Fruit fly (Drosophila melanogaster) whole organism, embryonic: Measurements from ENCODE around the gene TRAM.

Experiments used
- ATbp ChIP-seq: fragments of 200-800 bp; sonication (Bioruptor generic); optimal IDR thresholded peaks from 2 replicates; lab custom pipeline; 2017; ENCODE audit warnings: missing biosample characterization, mild to moderate bottlenecking, missing genetic modification characterization, missing genetic modification reagents
- BEAF-32 ChIP-seq: fragments of 200-800 bp; sonication (Bioruptor generic); optimal IDR thresholded peaks from 3 replicates; lab custom pipeline; 2017; ENCODE audit warnings: missing biosample characterization, missing genetic modification characterization, mild to moderate bottlenecking, moderate library complexity, missing genetic modification reagents
- Bdp1 ChIP-seq: fragments of 200-800 bp; sonication (Bioruptor generic); optimal IDR thresholded peaks from 3 replicates; lab custom pipeline; 2016; ENCODE audit warnings: missing biosample characterization, missing genetic modification characterization
- Bgb ChIP-seq: fragments of 200-800 bp; sonication (Bioruptor generic); IDR thresholded peaks from 2 replicates; pipeline ENCODE4 v1.3.6; 2022; ENCODE audit warnings: missing biosample characterization, missing genetic modification characterization; ENCODE audit not compliant: partially characterized antibody
- CG11696 ChIP-seq: fragments of 200-800 bp; sonication (Bioruptor generic); IDR thresholded peaks from 2 replicates; pipeline ENCODE4 v1.3.6; 2022; ENCODE audit warnings: missing biosample characterization, missing genetic modification characterization
- CG12391 ChIP-seq: fragments of 200-800 bp; sonication (Bioruptor generic); optimal IDR thresholded peaks from 3 replicates; lab custom pipeline; 2018; ENCODE audit warnings: missing biosample characterization, mild to moderate bottlenecking, missing genetic modification characterization, moderate library complexity
- CG12769 ChIP-seq: fragments of 200-800 bp; sonication (Bioruptor generic); optimal IDR thresholded peaks from 2 replicates; lab custom pipeline; 2019; ENCODE audit warnings: missing biosample characterization, mild to moderate bottlenecking, missing genetic modification characterization, moderate library complexity
- CG13424 ChIP-seq: fragments of 200-800 bp; sonication (Bioruptor generic); optimal IDR thresholded peaks from 2 replicates; lab custom pipeline; 2019; ENCODE audit warnings: missing biosample characterization, mild to moderate bottlenecking, missing genetic modification characterization, moderate library complexity
- CG14965 ChIP-seq: fragments of 200-800 bp; sonication (Bioruptor generic); optimal IDR thresholded peaks from 2 replicates; lab custom pipeline; 2016; ENCODE audit warnings: missing biosample characterization, missing genetic modification characterization, borderline replicate concordance
- CG1603 ChIP-seq: fragments of 200-800 bp; sonication (Bioruptor generic); optimal IDR thresholded peaks from 2 replicates; lab custom pipeline; 2019; ENCODE audit warnings: missing biosample characterization, mild to moderate bottlenecking, missing genetic modification characterization, moderate library complexity
- CG17829 ChIP-seq: fragments of 200-800 bp; optimal IDR thresholded peaks from 2 replicates; lab custom pipeline; 2019; ENCODE audit warnings: missing biosample characterization, mild to moderate bottlenecking, missing genetic modification characterization, moderate library complexity
- CG2116 ChIP-seq: fragments of 200-800 bp; sonication (Bioruptor generic); optimal IDR thresholded peaks from 3 replicates; lab custom pipeline; 2018; ENCODE audit warnings: missing biosample characterization, mild to moderate bottlenecking, missing genetic modification characterization
- CG2120 ChIP-seq: fragments of 200-800 bp; sonication (Bioruptor generic); optimal IDR thresholded peaks from 3 replicates; lab custom pipeline; 2016; ENCODE audit warnings: missing biosample characterization, missing genetic modification characterization
- CG3281 ChIP-seq: fragments of 200-800 bp; sonication (Bioruptor generic); optimal IDR thresholded peaks from 3 replicates; lab custom pipeline; 2017; ENCODE audit warnings: missing biosample characterization, mild to moderate bottlenecking, missing genetic modification characterization
- CG7963 ChIP-seq: fragments of 200-800 bp; sonication (Bioruptor generic); IDR thresholded peaks from 3 replicates; pipeline ENCODE4 v1.3.6; 2022; ENCODE audit warnings: missing biosample characterization, missing genetic modification characterization; ENCODE audit not compliant: partially characterized antibody
- CG9932 ChIP-seq: fragments of 200-800 bp; sonication (Bioruptor generic); IDR thresholded peaks from 2 replicates; pipeline ENCODE4 v1.3.6; 2022; ENCODE audit warnings: missing biosample characterization, missing genetic modification characterization
- CHES-1-like ChIP-seq: fragments of 200-800 bp; sonication (Bioruptor generic); optimal IDR thresholded peaks from 2 replicates; lab custom pipeline; 2016; ENCODE audit warnings: missing biosample characterization, missing genetic modification characterization
- Camta ChIP-seq: fragments of 200-800 bp; sonication (Bioruptor generic); optimal IDR thresholded peaks from 2 replicates; lab custom pipeline; 2016; ENCODE audit warnings: missing biosample characterization, missing genetic modification characterization
- D19B ChIP-seq: fragments of 200-800 bp; sonication (Bioruptor generic); optimal IDR thresholded peaks from 2 replicates; lab custom pipeline; 2017; ENCODE audit warnings: missing biosample characterization, mild to moderate bottlenecking, missing genetic modification characterization
- Doc2 ChIP-seq: fragments of 200-800 bp; sonication (Bioruptor generic); IDR thresholded peaks from 2 replicates; pipeline ENCODE4 v1.3.6; 2022; ENCODE audit warnings: missing biosample characterization, missing genetic modification characterization
- Fer2 ChIP-seq: fragments of 200-800 bp; sonication (Bioruptor generic); optimal IDR thresholded peaks from 2 replicates; lab custom pipeline; 2018; ENCODE audit warnings: missing biosample characterization, mild to moderate bottlenecking, missing genetic modification characterization, moderate library complexity
- Hmr ChIP-seq: fragments of 200-800 bp; sonication (Bioruptor generic); optimal IDR thresholded peaks from 3 replicates; lab custom pipeline; 2017; ENCODE audit warnings: mild to moderate bottlenecking, missing biosample characterization, missing genetic modification reagents, missing genetic modification characterization
- Mrtf ChIP-seq: fragments of 200-800 bp; sonication (Bioruptor generic); IDR thresholded peaks from 3 replicates; pipeline ENCODE4 v1.3.6; 2022; ENCODE audit warnings: missing biosample characterization, missing genetic modification characterization
- Scr ChIP-seq: fragments of 200-800 bp; sonication (Bioruptor generic); IDR thresholded peaks from 2 replicates; pipeline ENCODE4 v1.3.6; 2022; ENCODE audit warnings: missing biosample characterization, missing genetic modification characterization; ENCODE audit not compliant: partially characterized antibody
- Sox100B ChIP-seq: fragments of 200-800 bp; sonication (Bioruptor generic); optimal IDR thresholded peaks from 3 replicates; lab custom pipeline; 2018; ENCODE audit warnings: missing biosample characterization, mild to moderate bottlenecking, missing genetic modification characterization
- Xrp1 ChIP-seq: fragments of 200-800 bp; sonication (Bioruptor generic); IDR thresholded peaks from 2 replicates; pipeline ENCODE4 v1.3.6; 2022; ENCODE audit warnings: missing biosample characterization, missing genetic modification characterization
- ab ChIP-seq: fragments of 200-800 bp; sonication (Bioruptor generic); optimal IDR thresholded peaks from 2 replicates; lab custom pipeline; 2016; ENCODE audit warnings: missing biosample characterization, missing genetic modification characterization
- bab2 ChIP-seq: fragments of 200-800 bp; sonication (Bioruptor generic); optimal IDR thresholded peaks from 2 replicates; lab custom pipeline; 2016; ENCODE audit warnings: missing biosample characterization, missing genetic modification characterization
- bsh ChIP-seq, 2 experiments: fragments of 200-800 bp; sonication (Bioruptor generic); optimal IDR thresholded peaks; 2 replicates each; lab custom pipeline; 2017 to 2018; ENCODE audit warnings: mild to moderate bottlenecking in 2 of 2, missing biosample characterization in 2 of 2, missing genetic modification characterization in 2 of 2, moderate library complexity in 1 of 2
- caup ChIP-seq: fragments of 200-800 bp; sonication (Bioruptor generic); optimal IDR thresholded peaks from 3 replicates; lab custom pipeline; 2017; ENCODE audit warnings: missing biosample characterization, mild to moderate bottlenecking, missing genetic modification characterization, moderate library complexity; ENCODE audit not compliant: severe bottlenecking
- chm ChIP-seq: fragments of 200-800 bp; sonication (Bioruptor generic); IDR thresholded peaks from 2 replicates; pipeline ENCODE4 v1.3.6; 2022; ENCODE audit warnings: missing biosample characterization, missing genetic modification characterization
- corto ChIP-seq: fragments of 200-800 bp; sonication (Bioruptor generic); optimal IDR thresholded peaks from 2 replicates; lab custom pipeline; 2016; ENCODE audit warnings: missing biosample characterization, mild to moderate bottlenecking, missing genetic modification characterization, moderate library complexity
- crol ChIP-seq: fragments of 200-800 bp; sonication (Bioruptor generic); IDR thresholded peaks from 2 replicates; pipeline ENCODE4 v1.3.6; 2022; ENCODE audit warnings: missing biosample characterization, missing genetic modification characterization
- dysf ChIP-seq: fragments of 200-800 bp; sonication (Bioruptor generic); IDR thresholded peaks from 3 replicates; pipeline ENCODE4 v1.3.6; 2022; ENCODE audit warnings: missing biosample characterization, missing genetic modification characterization
- ems ChIP-seq: fragments of 200-800 bp; sonication (Bioruptor generic); optimal IDR thresholded peaks from 3 replicates; lab custom pipeline; 2016; ENCODE audit warnings: missing biosample characterization, missing genetic modification characterization
- exex ChIP-seq: fragments of 200-800 bp; sonication (Bioruptor generic); optimal IDR thresholded peaks from 4 replicates; lab custom pipeline; 2018; ENCODE audit warnings: missing biosample characterization, mild to moderate bottlenecking, missing genetic modification characterization, moderate library complexity
- kay ChIP-seq: fragments of 200-800 bp; sonication (Bioruptor generic); optimal IDR thresholded peaks from 2 replicates; lab custom pipeline; 2016; ENCODE audit warnings: missing biosample characterization, missing genetic modification characterization
- lbe ChIP-seq: fragments of 200-800 bp; sonication (Bioruptor generic); optimal IDR thresholded peaks from 2 replicates; lab custom pipeline; 2016; ENCODE audit warnings: missing biosample characterization, mild to moderate bottlenecking, missing genetic modification characterization
- prd ChIP-seq, 3 experiments: fragments of >200 bp in 2 of 3; fragments of 200-800 bp in 1 of 3; sonication (Bioruptor generic) in 1 of 3; optimal IDR thresholded peaks in 2 of 3; IDR thresholded peaks in 1 of 3; 2 replicates in 2 of 3; 3 replicates in 1 of 3; pipeline versions ENCODE4 v1.3.6 to Lab custom; 2017 to 2022; ENCODE audit warnings: missing biosample characterization in 1 of 3, missing genetic modification characterization in 1 of 3
- rib ChIP-seq: fragments of 200-800 bp; sonication (Bioruptor generic); IDR thresholded peaks from 2 replicates; pipeline ENCODE4 v1.3.6; 2022; ENCODE audit warnings: missing biosample characterization, missing genetic modification characterization
- schlank ChIP-seq: fragments of 200-800 bp; sonication (Bioruptor generic); optimal IDR thresholded peaks from 2 replicates; lab custom pipeline; 2018; ENCODE audit warnings: missing biosample characterization, mild to moderate bottlenecking, missing genetic modification characterization
- seq ChIP-seq: fragments of 200-800 bp; sonication (Bioruptor generic); IDR thresholded peaks from 2 replicates; pipeline ENCODE4 v1.3.6; 2022; ENCODE audit warnings: missing biosample characterization, missing genetic modification characterization
- sima ChIP-seq: fragments of 200-800 bp; sonication (Bioruptor generic); optimal IDR thresholded peaks from 2 replicates; lab custom pipeline; 2016; ENCODE audit warnings: missing biosample characterization, missing genetic modification characterization
- sisA ChIP-seq: fragments of 200-800 bp; sonication (Bioruptor generic); IDR thresholded peaks from 2 replicates; pipeline ENCODE4 v1.3.6; 2022; ENCODE audit warnings: missing biosample characterization, missing genetic modification characterization
- so ChIP-seq: fragments of 200-800 bp; sonication (Bioruptor generic); IDR thresholded peaks from 3 replicates; pipeline ENCODE4 v1.3.6; 2022; ENCODE audit warnings: missing biosample characterization, missing genetic modification characterization
- sug ChIP-seq: fragments of 200-800 bp; optimal IDR thresholded peaks from 2 replicates; lab custom pipeline; 2019; ENCODE audit warnings: missing biosample characterization, mild to moderate bottlenecking, missing genetic modification characterization, moderate library complexity
- unpg ChIP-seq: fragments of 200-800 bp; sonication (Bioruptor generic); optimal IDR thresholded peaks from 3 replicates; lab custom pipeline; 2018; ENCODE audit warnings: missing biosample characterization, mild to moderate bottlenecking, missing genetic modification characterization, moderate library complexity
- zfh1 ChIP-seq: fragments of 200-800 bp; sonication (Bioruptor generic); IDR thresholded peaks from 3 replicates; pipeline ENCODE4 v1.3.6; 2022; ENCODE audit warnings: missing biosample characterization, missing genetic modification characterization

The TRAM gene

DNA sequence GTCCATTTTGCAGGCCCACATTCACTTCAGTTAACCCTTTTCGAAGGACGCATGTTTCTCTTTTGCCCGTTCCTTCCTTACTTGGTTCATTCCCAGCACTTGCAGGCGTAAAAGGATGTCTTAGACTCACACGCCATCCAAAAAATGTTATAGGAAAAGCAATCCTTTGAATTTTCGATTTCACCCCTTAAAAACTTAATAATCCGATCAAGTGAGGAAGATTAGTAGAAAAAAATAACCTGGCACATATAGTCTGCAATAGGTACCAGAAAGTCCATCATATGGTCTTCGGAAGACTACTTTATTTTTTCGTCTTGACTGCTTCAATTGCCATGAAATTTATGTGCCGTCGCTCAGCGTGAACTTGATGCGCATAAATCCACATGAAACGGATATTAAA lies 13.7 kb upstream of the TRAM start (continued):
- TF ChIP-seq CG17829 (tag; lab: Kevin White, UChicago) (no peak), CG2116 (GFP tag; lab: Kevin White, UChicago) (no peak), Camta (GFP tag; lab: Kevin White, UChicago) (no peak), Fer2 (tag; lab: Kevin White, UChicago) (no peak), zfh1 (0 out of 3 replicates have a peak, but pooled peaks have one; percentile 14), bab2 (no peak), kay (GFP tag; lab: Kevin White, UChicago) (no peak), sisA (GFP tag; lab: Robert Waterston, UW) (no peak), so (GFP tag; lab: Robert Waterston, UW) (no peak), crol (GFP tag; lab: Robert Waterston, UW) (no peak), lbe (no peak), Bdp1 (no peak), sug (tag; lab: Kevin White, UChicago) (no peak), Sox100B (no peak), ATbp (GFP tag; lab: Kevin White, UChicago) (no peak), BEAF-32 (GFP tag; lab: Kevin White, UChicago) (no peak), Doc2 (GFP tag; lab: Robert Waterston, UW) (no peak), seq (GFP tag; lab: Robert Waterston, UW) (no peak), unpg (GFP tag; lab: Kevin White, UChicago) (no peak), CG1603 (tag; lab: Kevin White, UChicago) (peak; percentile 10), Hmr (peak; percentile 5), ems (GFP tag; lab: Kevin White, UChicago) (no peak), CG14965 (no peak), Bgb (GFP tag; lab: Robert Waterston, UW) (no peak), rib (GFP tag; lab: Robert Waterston, UW) (no peak), Mrtf (no peak), CG3281 (GFP tag; lab: Kevin White, UChicago) (no peak), CG12391 (tag; lab: Kevin White, UChicago) (peak; percentile 3), CG2120 (peak; percentile 52), sima (GFP tag; lab: Kevin White, UChicago) (no peak), caup (GFP tag; lab: Kevin White, UChicago) (no peak), D19B (peak; percentile 45), CG12769 (tag; lab: Kevin White, UChicago) (no peak), Scr (GFP tag; lab: Robert Waterston, UW) (no peak), corto (GFP tag; lab: Kevin White, UChicago) (no peak), CG9932 (0 out of 2 replicates have a peak, but pooled peaks have one; percentile 20), bsh (GFP tag; optimal IDR thresholded peaks at IDR 0.05; lab: Kevin White, UChicago) (peak in 1 of 2 experiments; percentile 25), chm (GFP tag; lab: Robert Waterston, UW) (no peak), CHES-1-like (GFP tag; lab: Kevin White, UChicago) (no peak), exex (tag; lab: Kevin White, UChicago) (no peak), dysf (GFP tag; lab: Robert Waterston, UW) (0 out of 3 replicates have a peak, but pooled peaks have one; percentile 26), ab (GFP tag; lab: Kevin White, UChicago) (no peak), prd (optimal IDR thresholded peaks at IDR 0.05; lab: Kevin White, UChicago) (no peak), prd (GFP tag; IDR thresholded peaks at IDR 0.05; lab: Robert Waterston, UW) (peak; percentile 51; the same call in 1 of the 3 replicates), CG7963 (GFP tag; lab: Robert Waterston, UW) (no peak), Xrp1 (GFP tag; lab: Robert Waterston, UW) (peak; percentile 31; the same call in 1 of the 2 replicates), CG13424 (peak; percentile 2), CG11696 (no peak), schlank (tag; lab: Kevin White, UChicago) (no peak)
